Fruit fly (Drosophila melanogaster): ENCODE results near the gene Zif.

- TF ChIP-seq CrebA (GFP tag; optimal IDR thresholded peaks at IDR 0.05; ENCODE audit: borderline replicate concordance) (no peak), h (GFP tag; optimal IDR thresholded peaks at IDR 0.05) (no peak), dsf (GFP tag; optimal IDR thresholded peaks at IDR 0.05; ENCODE audit: borderline replicate concordance) (no peak), Hnf4 (GFP tag; optimal IDR thresholded peaks at IDR 0.05) (no peak), Sp1 (GFP tag; optimal IDR thresholded peaks at IDR 0.05) (no peak), jim (GFP tag; optimal IDR thresholded peaks at IDR 0.05) (no peak), psq (GFP tag; optimal IDR thresholded peaks at IDR 0.05) (no peak), pan (optimal IDR thresholded peaks at IDR 0.05) (no peak), dl (GFP tag; optimal IDR thresholded peaks at IDR 0.05; ENCODE audit: insufficient read depth in 1 of 2, partially characterized antibody in 2 of 2) (no peak), br (GFP tag; optimal IDR thresholded peaks at IDR 0.05) (no peak), Vsx2 (GFP tag; optimal IDR thresholded peaks at IDR 0.05; ENCODE audit: partially characterized antibody) (no peak)
Observed at dm6 chr3R:6474430-6474829, 17.5 kb downstream of the Zif start.
